Fruit fly (Drosophila melanogaster): ENCODE results near the gene Tspo.
A peak's percentile ranks its signal among the peaks of the same experiment; 100 is the strongest.

Gene Tspo

dm6 chr2L:510534-511014 lies 48.8 kb upstream of the Tspo start (continued):
- TF ChIP-seq mld (GFP tag; IDR thresholded peaks at IDR 0.05; ENCODE audit: partially characterized antibody) (no peak), Sox100B (GFP tag; optimal IDR thresholded peaks at IDR 0.05) (peak; percentile 65), CG12659 (GFP tag; optimal IDR thresholded peaks at IDR 0.05) (peak; percentile 49), Xrp1 (GFP tag; IDR thresholded peaks at IDR 0.05) (peak; percentile 85), scrt (GFP tag; optimal IDR thresholded peaks at IDR 0.05) (peak; percentile 76), CG11723 (GFP tag; optimal IDR thresholded peaks at IDR 0.05) (peak; percentile 65), CG4707 (GFP tag; optimal IDR thresholded peaks at IDR 0.05) (peak; percentile 47), Fer3 (tag; optimal IDR thresholded peaks at IDR 0.05) (peak; percentile 0), kni (GFP tag; optimal IDR thresholded peaks at IDR 0.05) (peak; percentile 92), peb (GFP tag; IDR thresholded peaks at IDR 0.05) (0 out of 2 replicates have a peak, but pooled peaks have one; percentile 12), Bdp1 (GFP tag; optimal IDR thresholded peaks at IDR 0.05) (peak; percentile 23), Dip2 (GFP tag; IDR thresholded peaks at IDR 0.05) (no peak), Atf3 (GFP tag; optimal IDR thresholded peaks at IDR 0.05) (peak; percentile 69), CG9215 (GFP tag; IDR thresholded peaks at IDR 0.05) (no peak), sima (GFP tag; optimal IDR thresholded peaks at IDR 0.05) (no peak), CG8944 (GFP tag; optimal IDR thresholded peaks at IDR 0.05) (peak; percentile 31), Taf1 (GFP tag; IDR thresholded peaks at IDR 0.05) (no peak), CG31441 (GFP tag; IDR thresholded peaks at IDR 0.05) (peak; percentile 76), CG8388 (GFP tag; optimal IDR thresholded peaks at IDR 0.05) (peak; percentile 39), CG13624 (GFP tag; optimal IDR thresholded peaks at IDR 0.05) (peak; percentile 27), CG17912 (GFP tag; optimal IDR thresholded peaks at IDR 0.05) (no peak), Blimp-1 (GFP tag; optimal IDR thresholded peaks at IDR 0.05) (peak; percentile 69), Tbp (GFP tag; optimal IDR thresholded peaks at IDR 0.05) (no peak), sr (GFP tag; IDR thresholded peaks at IDR 0.05) (0 out of 3 replicates have a peak, but pooled peaks have one; percentile 29), CG4360 (GFP tag; IDR thresholded peaks at IDR 0.05) (peak; percentile 90), stc (GFP tag; IDR thresholded peaks at IDR 0.05) (no peak; the same call in 1 of the 2 replicates), zfh1 (GFP tag; IDR thresholded peaks at IDR 0.05) (peak; percentile 68; the same call in 2 of the 3 replicates), Optix (GFP tag; IDR thresholded peaks at IDR 0.05) (no peak), pho (GFP tag; optimal IDR thresholded peaks at IDR 0.05) (no peak), CG14050 (GFP tag; IDR thresholded peaks at IDR 0.05) (no peak), crol (GFP tag; IDR thresholded peaks at IDR 0.05) (peak; percentile 80), Gsc (GFP tag; IDR thresholded peaks at IDR 0.05) (no peak), maf-S (GFP tag; optimal IDR thresholded peaks at IDR 0.05) (peak; percentile 48), CHES-1-like (GFP tag; optimal IDR thresholded peaks at IDR 0.05) (peak; percentile 81), B-H2 (GFP tag; optimal IDR thresholded peaks at IDR 0.05) (peak; percentile 33), HmgD (GFP tag; optimal IDR thresholded peaks at IDR 0.05) (peak; percentile 26), CG11247 (GFP tag; IDR thresholded peaks at IDR 0.05) (no peak), CG15011 (GFP tag; optimal IDR thresholded peaks at IDR 0.05) (peak; percentile 68), CG9437 (GFP tag; optimal IDR thresholded peaks at IDR 0.05) (no peak), Kr (GFP tag; optimal IDR thresholded peaks at IDR 0.05) (peak; percentile 91), Hr39 (optimal IDR thresholded peaks at IDR 0.05) (no peak), Lpt (GFP tag; optimal IDR thresholded peaks at IDR 0.05) (no peak), CG4328 (GFP tag; optimal IDR thresholded peaks at IDR 0.05) (peak; percentile 53), HLH54F (GFP tag; optimal IDR thresholded peaks at IDR 0.05) (peak; percentile 48), ranshi (GFP tag; IDR thresholded peaks at IDR 0.05) (no peak), kay (GFP tag; optimal IDR thresholded peaks at IDR 0.05) (no peak), Sry-β (GFP tag; optimal IDR thresholded peaks at IDR 0.05) (peak; percentile 65), mirr (GFP tag; optimal IDR thresholded peaks at IDR 0.05) (peak; percentile 37), twi (tag; optimal IDR thresholded peaks at IDR 0.05) (peak; percentile 64), fd96Cb (tag; optimal IDR thresholded peaks at IDR 0.05) (peak; percentile 41), sc (optimal IDR thresholded peaks at IDR 0.05) (no peak), sc (GFP tag; optimal IDR thresholded peaks at IDR 0.05) (peak; percentile 83)
